Worm (Caenorhabditis elegans) whole organism, L4 larva: ENCODE measurements around the gene Y43F4B.10.
A peak's percentile ranks its signal among the peaks of the same experiment; 100 is the strongest.

ENCODE experiments used
- F44E2.7 ChIP-seq: fragments of 200-800 bp; sonication (Bioruptor generic); IDR thresholded peaks from 2 replicates; pipeline ENCODE4 v2.1.2; 2022; ENCODE audit warnings: missing genetic modification characterization, missing compliant biosample characterization
- Y105C5A.15 ChIP-seq: fragments of 200-800 bp; sonication (Bioruptor generic); IDR thresholded peaks from 2 replicates; pipeline ENCODE4 v1.3.6; 2022; ENCODE audit warnings: missing genetic modification characterization, missing compliant biosample characterization
- Y75B8A.6 ChIP-seq: fragments of 200-800 bp; sonication (Bioruptor generic); IDR thresholded peaks from 2 replicates; pipeline ENCODE4 v1.3.6; 2022; ENCODE audit warnings: missing genetic modification reagents, missing genetic modification characterization, missing compliant biosample characterization
- aha-1 ChIP-seq: fragments of 150-350 bp; peaks from one replicate; lab custom pipeline; 2014; ENCODE audit warnings: missing biosample characterization, missing genetic modification characterization
- ceh-44 ChIP-seq: fragments of 200-800 bp; sonication (Bioruptor generic); IDR thresholded peaks from 2 replicates; pipeline ENCODE4 v1.3.6; 2022; ENCODE audit warnings: missing genetic modification reagents, missing genetic modification characterization, missing compliant biosample characterization
- ctbp-1 ChIP-seq: fragments of 200-800 bp; sonication (Bioruptor generic); IDR thresholded peaks from 2 replicates; pipeline ENCODE4 v1.3.6; 2022; ENCODE audit warnings: missing genetic modification reagents, missing genetic modification characterization, missing compliant biosample characterization
- daf-16 ChIP-seq, 3 experiments: sonication (generic microtip); optimal IDR thresholded peaks; 2 replicates each; lab custom pipeline; 2016 to 2017; ENCODE audit warnings: missing genetic modification characterization in 3 of 3, missing genetic modification reagents in 3 of 3, mild to moderate bottlenecking in 2 of 3, missing compliant biosample characterization in 2 of 3, missing biosample characterization in 1 of 3, moderate library complexity in 1 of 3
- dmd-6 ChIP-seq: fragments of 200-800 bp; sonication (Bioruptor generic); IDR thresholded peaks from 2 replicates; pipeline ENCODE4 v1.3.6; 2022; ENCODE audit warnings: missing genetic modification reagents, missing genetic modification characterization, missing compliant biosample characterization
- dmd-8 ChIP-seq: fragments of 200-800 bp; sonication (Bioruptor generic); IDR thresholded peaks from 2 replicates; pipeline ENCODE4 v1.3.6; 2022; ENCODE audit warnings: missing genetic modification characterization, missing compliant biosample characterization
- dpl-1 ChIP-seq: fragments of 150-350 bp; optimal IDR thresholded peaks from 2 replicates; lab custom pipeline; 2014; ENCODE audit warnings: missing biosample characterization, missing genetic modification reagents, missing genetic modification characterization
- duxl-1 ChIP-seq: sonication (generic microtip); optimal IDR thresholded peaks from 2 replicates; lab custom pipeline; 2016; ENCODE audit warnings: mild to moderate bottlenecking, missing genetic modification characterization, moderate library complexity, missing compliant biosample characterization; ENCODE audit not compliant: poor library complexity
- dve-1 ChIP-seq: sonication (generic microtip); optimal IDR thresholded peaks from 2 replicates; lab custom pipeline; 2017; ENCODE audit warnings: antibody characterized with exemption, mild to moderate bottlenecking, missing genetic modification characterization, missing compliant biosample characterization; ENCODE audit not compliant: insufficient read depth
- fos-1 ChIP-seq: fragments of 150-350 bp; optimal IDR thresholded peaks from 2 replicates; lab custom pipeline; 2014; ENCODE audit warnings: missing biosample characterization, missing genetic modification characterization
- hlh-11 ChIP-seq: fragments of 200-800 bp; sonication (Bioruptor generic); optimal IDR thresholded peaks from 2 replicates; lab custom pipeline; 2018; ENCODE audit warnings: mild to moderate bottlenecking, missing genetic modification characterization, missing compliant biosample characterization
- hlh-30 ChIP-seq: sonication (generic microtip); optimal IDR thresholded peaks from 2 replicates; lab custom pipeline; 2017; ENCODE audit warnings: antibody characterized with exemption, mild to moderate bottlenecking, missing genetic modification characterization, missing compliant biosample characterization; ENCODE audit not compliant: insufficient read depth
- lin-38 ChIP-seq: fragments of 200-800 bp; sonication (Bioruptor generic); IDR thresholded peaks from 2 replicates; pipeline ENCODE4 v1.3.6; 2022; ENCODE audit warnings: missing genetic modification reagents, missing genetic modification characterization, missing compliant biosample characterization
- lsy-2 ChIP-seq, 2 experiments: fragments of 150-350 bp in 1 of 2; sonication (generic microtip) in 1 of 2; optimal IDR thresholded peaks; 2 replicates each; lab custom pipeline; 2014 to 2017; ENCODE audit warnings: missing biosample characterization in 2 of 2, missing genetic modification characterization in 2 of 2
- madf-9 ChIP-seq: fragments of 200-800 bp; sonication (Bioruptor generic); conservative IDR thresholded peaks from 2 replicates; pipeline ENCODE4 v1.3.6; 2022; ENCODE audit warnings: missing genetic modification reagents, missing genetic modification characterization, missing compliant biosample characterization
- mep-1 ChIP-seq: fragments of 150-350 bp; sonication (generic microtip); optimal IDR thresholded peaks from 3 replicates; lab custom pipeline; 2014; ENCODE audit warnings: missing biosample characterization, missing genetic modification characterization
- mes-2 ChIP-seq: sonication (generic microtip); optimal IDR thresholded peaks from 2 replicates; lab custom pipeline; 2016; ENCODE audit warnings: missing genotype, mild to moderate bottlenecking, missing genetic modification characterization, missing compliant biosample characterization; ENCODE audit not compliant: poor library complexity, severe bottlenecking
- nhr-10 ChIP-seq: fragments of 150-350 bp; optimal IDR thresholded peaks from 2 replicates; lab custom pipeline; 2014; ENCODE audit warnings: missing biosample characterization, missing genetic modification characterization
- nhr-11 ChIP-seq: fragments of 150-350 bp; optimal IDR thresholded peaks from 2 replicates; lab custom pipeline; 2014; ENCODE audit warnings: missing biosample characterization, missing genetic modification characterization
- nhr-237 ChIP-seq: sonication (generic microtip); optimal IDR thresholded peaks from 2 replicates; lab custom pipeline; 2017; ENCODE audit warnings: missing biosample characterization, missing genetic modification characterization
- nhr-28 ChIP-seq: fragments of 150-350 bp; optimal IDR thresholded peaks from 2 replicates; lab custom pipeline; 2014; ENCODE audit warnings: missing biosample characterization, missing genetic modification characterization
- nhr-41 ChIP-seq: fragments of 200-800 bp; sonication (Bioruptor generic); IDR thresholded peaks from 2 replicates; pipeline ENCODE4 v1.3.6; 2022; ENCODE audit warnings: missing genetic modification reagents, missing genetic modification characterization, missing compliant biosample characterization
- nhr-48 ChIP-seq: sonication (generic microtip); optimal IDR thresholded peaks from 2 replicates; lab custom pipeline; 2016; ENCODE audit warnings: mild to moderate bottlenecking, missing genetic modification characterization, missing compliant biosample characterization
- nhr-6 ChIP-seq: fragments of 150-350 bp; optimal IDR thresholded peaks from 2 replicates; lab custom pipeline; 2014; ENCODE audit warnings: missing biosample characterization, missing genetic modification characterization
- nhr-77 ChIP-seq: fragments of 150-350 bp; optimal IDR thresholded peaks from 2 replicates; lab custom pipeline; 2014; ENCODE audit warnings: missing biosample characterization, missing genetic modification characterization
- php-3 ChIP-seq: fragments of 200-800 bp; sonication (Bioruptor generic); IDR thresholded peaks from 2 replicates; pipeline ENCODE4 v1.3.6; 2022; ENCODE audit warnings: missing genetic modification reagents, missing genetic modification characterization, missing compliant biosample characterization
- pqm-1 ChIP-seq: sonication (generic microtip); optimal IDR thresholded peaks from 2 replicates; lab custom pipeline; 2017; ENCODE audit warnings: missing biosample characterization, missing genetic modification characterization
- saeg-2 ChIP-seq: fragments of 200-800 bp; sonication (Bioruptor generic); IDR thresholded peaks from 2 replicates; pipeline ENCODE4 v1.3.6; 2022; ENCODE audit warnings: missing genetic modification reagents, missing genetic modification characterization, missing compliant biosample characterization
- set-16 ChIP-seq: fragments of 200-800 bp; sonication (Bioruptor generic); IDR thresholded peaks from 2 replicates; pipeline ENCODE4 v1.3.6; 2022; ENCODE audit warnings: missing genetic modification reagents, missing genetic modification characterization, missing compliant biosample characterization
- snpc-1.2 ChIP-seq: fragments of 200-800 bp; sonication (Bioruptor generic); IDR thresholded peaks from 2 replicates; pipeline ENCODE4 v1.3.6; 2022; ENCODE audit warnings: missing genetic modification reagents, missing genetic modification characterization, missing compliant biosample characterization
- unc-62 ChIP-seq, 3 experiments: fragments of 150-350 bp in 1 of 3; sonication (generic microtip); optimal IDR thresholded peaks in 2 of 3; peaks in 1 of 3; 1 replicate in 1 of 3; 2 replicates in 2 of 3; lab custom pipeline; 2014 to 2017; ENCODE audit warnings: missing biosample characterization in 3 of 3, missing genetic modification characterization in 3 of 3, missing genetic modification reagents in 3 of 3, missing genotype in 1 of 3
- zfp-3 ChIP-seq: fragments of 200-800 bp; sonication (Bioruptor generic); conservative IDR thresholded peaks from 2 replicates; pipeline ENCODE4 v1.3.6; 2022; ENCODE audit warnings: missing genetic modification reagents, missing genetic modification characterization, missing compliant biosample characterization
- ztf-7 ChIP-seq: fragments of 150-350 bp; optimal IDR thresholded peaks from 2 replicates; lab custom pipeline; 2014; ENCODE audit warnings: missing biosample characterization, missing genetic modification characterization

Gene Y43F4B.10

ce11 chrIII:13343562-13344139, 29.8 kb downstream of the Y43F4B.10 start:
- peak; percentile 14; the same call in 1 of the 2 replicates for TF ChIP-seq snpc-1.2 (GFP tag; lab: Robert Waterston, UW)
- no peak for TF ChIP-seq nhr-48 (tag; lab: Kevin White, UChicago)
- peak; percentile 61 for TF ChIP-seq aha-1 (tag; lab: Kevin White, UChicago)
- no peak for TF ChIP-seq saeg-2
- TF ChIP-seq ceh-44, result no peak
- TF ChIP-seq nhr-41 (GFP tag; lab: Robert Waterston, UW), result no peak
- TF ChIP-seq unc-62 (GFP tag; optimal IDR thresholded peaks at IDR 0.05 in 1 of 2; lab: Kevin White, UChicago), result no peak
- TF ChIP-seq unc-62 (tag; optimal IDR thresholded peaks at IDR 0.05; lab: Kevin White, UChicago), result no peak
- TF ChIP-seq Y105C5A.15 (GFP tag; lab: Robert Waterston, UW), result peak; percentile 67; the same call in 1 of the 2 replicates
- no peak for TF ChIP-seq Y75B8A.6
- 0 out of 2 replicates have a peak, but pooled peaks have one; percentile 14 for TF ChIP-seq dmd-8 (GFP tag; lab: Robert Waterston, UW)
- no peak for TF ChIP-seq madf-9 (GFP tag; lab: Robert Waterston, UW)
- TF ChIP-seq php-3 (GFP tag; lab: Robert Waterston, UW), result no peak
- TF ChIP-seq set-16 (GFP tag; lab: Robert Waterston, UW), result 0 out of 2 replicates have a peak, but pooled peaks have one; percentile 4
- no peak for TF ChIP-seq dpl-1 (GFP tag; lab: Kevin White, UChicago)
- TF ChIP-seq zfp-3, result no peak
- TF ChIP-seq, all 104 proteins: peak for 5

ce11 chrIII:13344538-13345136, 30.8 kb downstream of the Y43F4B.10 start, which contains the start of gene acaa-2:
Gene acaa-2 (plus strand): TSS chrIII:13344937.
- TF ChIP-seq unc-62 (GFP tag; optimal IDR thresholded peaks at IDR 0.05 in 1 of 2; lab: Kevin White, UChicago) (no peak), unc-62 (tag; optimal IDR thresholded peaks at IDR 0.05; lab: Kevin White, UChicago) (no peak), dpl-1 (GFP tag; lab: Kevin White, UChicago) (peak; percentile 37), dve-1 (tag; lab: Kevin White, UChicago) (peak; percentile 73), nhr-10 (peak; percentile 75), nhr-237 (tag; lab: Kevin White, UChicago) (no peak), saeg-2 (no peak), ztf-7 (tag; lab: Kevin White, UChicago) (peak; percentile 1), nhr-77 (tag; lab: Kevin White, UChicago) (peak; percentile 5), daf-16 (GFP tag; optimal IDR thresholded peaks at IDR 0.05; lab: Kevin White, UChicago) (no peak), daf-16 (tag; optimal IDR thresholded peaks at IDR 0.05; lab: Kevin White, UChicago) (peak; percentile 62), hlh-30 (tag; lab: Kevin White, UChicago) (peak; percentile 62), lsy-2 (tag; optimal IDR thresholded peaks at IDR 0.05; lab: Kevin White, UChicago) (peak in 1 of 2 experiments; percentile 30), hlh-11 (tag; lab: Kevin White, UChicago) (peak; percentile 40), lin-38 (GFP tag; lab: Robert Waterston, UW) (peak; percentile 18; the same call in 1 of the 2 replicates), fos-1 (no peak), duxl-1 (tag; lab: Kevin White, UChicago) (peak; percentile 31), mep-1 (tag; lab: Kevin White, UChicago) (peak; percentile 49), pqm-1 (tag; lab: Kevin White, UChicago) (peak; percentile 1), snpc-1.2 (GFP tag; lab: Robert Waterston, UW) (0 out of 2 replicates have a peak, but pooled peaks have one; percentile 36), ctbp-1 (GFP tag; lab: Robert Waterston, UW) (no peak), nhr-6 (tag; lab: Kevin White, UChicago) (peak; percentile 29), dmd-6 (GFP tag; lab: Robert Waterston, UW) (peak; percentile 40; the same call in 1 of the 2 replicates), nhr-28 (tag; lab: Kevin White, UChicago) (peak; percentile 100), nhr-11 (tag; lab: Kevin White, UChicago) (peak; percentile 77), nhr-41 (GFP tag; lab: Robert Waterston, UW) (no peak), mes-2 (tag; lab: Kevin White, UChicago) (peak; percentile 36), F44E2.7 (GFP tag; lab: Robert Waterston, UW) (no peak)
